Fruit fly (Drosophila melanogaster) whole organism, embryonic: Measurements from ENCODE around the gene CG15213.

ENCODE experiments used
- B-H1 ChIP-seq: fragments of 200-800 bp; sonication (Bioruptor generic); IDR thresholded peaks from 3 replicates; pipeline ENCODE4 v1.3.6; 2022; ENCODE audit warnings: missing biosample characterization, missing genetic modification characterization
- CG15073 ChIP-seq: fragments of 200-800 bp; sonication (Bioruptor generic); optimal IDR thresholded peaks from 2 replicates; lab custom pipeline; 2016; ENCODE audit warnings: missing biosample characterization, missing genetic modification characterization
- CG1792 ChIP-seq: fragments of 200-800 bp; sonication (Bioruptor generic); optimal IDR thresholded peaks from 2 replicates; lab custom pipeline; 2016; ENCODE audit warnings: missing biosample characterization, missing genetic modification characterization
- CG2889 ChIP-seq: fragments of 200-800 bp; sonication (Bioruptor generic); IDR thresholded peaks from 3 replicates; pipeline ENCODE4 v1.3.6; 2022; ENCODE audit warnings: missing biosample characterization, missing genetic modification characterization
- CG31441 ChIP-seq: fragments of 200-800 bp; sonication (Bioruptor generic); IDR thresholded peaks from 2 replicates; pipeline ENCODE4 v1.3.6; 2022; ENCODE audit warnings: missing biosample characterization, missing genetic modification characterization
- CG33213 ChIP-seq: fragments of 200-800 bp; sonication (Bioruptor generic); optimal IDR thresholded peaks from 3 replicates; lab custom pipeline; 2016; ENCODE audit warnings: missing biosample characterization, missing genetic modification characterization
- CG34422 ChIP-seq: fragments of 200-800 bp; sonication (Bioruptor generic); IDR thresholded peaks from 3 replicates; pipeline ENCODE4 v1.3.6; 2022; ENCODE audit warnings: missing biosample characterization, missing genetic modification characterization
- CG6654 ChIP-seq: fragments of 200-800 bp; sonication (Bioruptor generic); optimal IDR thresholded peaks from 2 replicates; lab custom pipeline; 2017; ENCODE audit warnings: missing biosample characterization, mild to moderate bottlenecking, missing genetic modification characterization
- CG6791 ChIP-seq: fragments of 200-800 bp; sonication (Bioruptor generic); IDR thresholded peaks from 3 replicates; pipeline ENCODE4 v1.3.6; 2022; ENCODE audit warnings: missing biosample characterization, missing genetic modification characterization; ENCODE audit not compliant: partially characterized antibody
- CG7987 ChIP-seq: fragments of 200-800 bp; sonication (Bioruptor generic); optimal IDR thresholded peaks from 2 replicates; lab custom pipeline; 2018; ENCODE audit warnings: missing biosample characterization, mild to moderate bottlenecking, missing genetic modification characterization, moderate library complexity
- CG8359 ChIP-seq: fragments of 200-800 bp; sonication (Bioruptor generic); optimal IDR thresholded peaks from 2 replicates; lab custom pipeline; 2017; ENCODE audit warnings: missing biosample characterization, mild to moderate bottlenecking, missing genetic modification characterization, borderline replicate concordance
- CG8765 ChIP-seq: fragments of 200-800 bp; sonication (Bioruptor generic); IDR thresholded peaks from 2 replicates; pipeline ENCODE4 v1.3.6; 2022; ENCODE audit warnings: missing biosample characterization, missing genetic modification characterization
- CkIIα-i1 ChIP-seq: fragments of 200-800 bp; sonication (Bioruptor generic); IDR thresholded peaks from 2 replicates; pipeline ENCODE4 v1.3.6; 2022; ENCODE audit warnings: missing biosample characterization, missing genetic modification characterization
- Dad ChIP-seq: fragments of 200-800 bp; sonication (Bioruptor generic); optimal IDR thresholded peaks from 3 replicates; lab custom pipeline; 2016; ENCODE audit warnings: missing biosample characterization, missing genetic modification characterization
- Drgx ChIP-seq: fragments of 200-800 bp; sonication (Bioruptor generic); IDR thresholded peaks from 2 replicates; pipeline ENCODE4 v1.3.6; 2022; ENCODE audit warnings: missing biosample characterization, missing genetic modification characterization
- Ets65A ChIP-seq: fragments of 200-800 bp; sonication (Bioruptor generic); peaks from one replicate; lab custom pipeline; 2016; ENCODE audit warnings: missing biosample characterization, missing genetic modification characterization
- Fer1 ChIP-seq: fragments of 200-800 bp; sonication (Bioruptor generic); optimal IDR thresholded peaks from 2 replicates; lab custom pipeline; 2017; ENCODE audit warnings: missing biosample characterization, mild to moderate bottlenecking, missing genetic modification characterization
- HLH4C ChIP-seq: fragments of 200-800 bp; sonication (Bioruptor generic); IDR thresholded peaks from 3 replicates; pipeline ENCODE4 v1.3.6; 2022; ENCODE audit warnings: missing biosample characterization, missing genetic modification characterization; ENCODE audit not compliant: partially characterized antibody
- Hey ChIP-seq: fragments of 200-800 bp; sonication (Bioruptor generic); optimal IDR thresholded peaks from 3 replicates; lab custom pipeline; 2018; ENCODE audit warnings: missing biosample characterization, mild to moderate bottlenecking, missing genetic modification characterization
- MBD-R2 ChIP-seq: fragments of 200-800 bp; sonication (Bioruptor generic); IDR thresholded peaks from 2 replicates; pipeline ENCODE4 v1.3.6; 2022; ENCODE audit warnings: missing biosample characterization, missing genetic modification characterization
- Med ChIP-seq: fragments of 200-800 bp; sonication (Bioruptor generic); peaks from one replicate; lab custom pipeline; 2016; ENCODE audit warnings: missing biosample characterization, missing genetic modification characterization, mild to moderate bottlenecking, inconsistent platforms, moderate library complexity
- Nf-YB ChIP-seq: fragments of 200-800 bp; sonication (Bioruptor generic); optimal IDR thresholded peaks from 3 replicates; lab custom pipeline; 2019; ENCODE audit warnings: missing biosample characterization, mild to moderate bottlenecking, missing genetic modification characterization, moderate library complexity
- Scr ChIP-seq: fragments of 200-800 bp; sonication (Bioruptor generic); IDR thresholded peaks from 2 replicates; pipeline ENCODE4 v1.3.6; 2022; ENCODE audit warnings: missing biosample characterization, missing genetic modification characterization; ENCODE audit not compliant: partially characterized antibody
- Spps ChIP-seq: fragments of 200-800 bp; sonication (Bioruptor generic); optimal IDR thresholded peaks from 2 replicates; lab custom pipeline; 2018; ENCODE audit warnings: missing biosample characterization, mild to moderate bottlenecking, missing genetic modification characterization
- bab2 ChIP-seq: fragments of 200-800 bp; sonication (Bioruptor generic); optimal IDR thresholded peaks from 2 replicates; lab custom pipeline; 2016; ENCODE audit warnings: missing biosample characterization, missing genetic modification characterization
- bcd ChIP-seq: fragments of 200-800 bp; sonication (Bioruptor generic); optimal IDR thresholded peaks from 2 replicates; lab custom pipeline; 2017; ENCODE audit warnings: missing biosample characterization, mild to moderate bottlenecking, missing genetic modification characterization
- bsh ChIP-seq, 2 experiments: fragments of 200-800 bp; sonication (Bioruptor generic); optimal IDR thresholded peaks; 2 replicates each; lab custom pipeline; 2017 to 2018; ENCODE audit warnings: mild to moderate bottlenecking in 2 of 2, missing biosample characterization in 2 of 2, missing genetic modification characterization in 2 of 2, moderate library complexity in 1 of 2
- chm ChIP-seq: fragments of 200-800 bp; sonication (Bioruptor generic); IDR thresholded peaks from 2 replicates; pipeline ENCODE4 v1.3.6; 2022; ENCODE audit warnings: missing biosample characterization, missing genetic modification characterization
- croc ChIP-seq: fragments of 200-800 bp; sonication (Bioruptor generic); conservative IDR thresholded peaks from 3 replicates; pipeline ENCODE4 v1.3.6; 2022; ENCODE audit warnings: missing biosample characterization, missing genetic modification characterization
- crol ChIP-seq: fragments of 200-800 bp; sonication (Bioruptor generic); IDR thresholded peaks from 2 replicates; pipeline ENCODE4 v1.3.6; 2022; ENCODE audit warnings: missing biosample characterization, missing genetic modification characterization
- dpn ChIP-seq, 2 experiments: fragments of 200-800 bp; sonication (Bioruptor generic); optimal IDR thresholded peaks; 3 replicates each; lab custom pipeline; 2016; ENCODE audit warnings: missing biosample characterization in 2 of 2, missing genetic modification characterization in 2 of 2
- en ChIP-seq: fragments of 200-800 bp; sonication (Bioruptor generic); optimal IDR thresholded peaks from 2 replicates; lab custom pipeline; 2016; ENCODE audit warnings: missing biosample characterization, missing genetic modification characterization
- gem ChIP-seq: fragments of 200-800 bp; sonication (Bioruptor generic); optimal IDR thresholded peaks from 2 replicates; lab custom pipeline; 2019; ENCODE audit warnings: missing biosample characterization, mild to moderate bottlenecking, missing genetic modification characterization, moderate library complexity
- kah ChIP-seq: fragments of 200-800 bp; sonication (Bioruptor generic); optimal IDR thresholded peaks from 2 replicates; lab custom pipeline; 2018; ENCODE audit warnings: missing biosample characterization, mild to moderate bottlenecking, missing genetic modification characterization
- lbe ChIP-seq: fragments of 200-800 bp; sonication (Bioruptor generic); optimal IDR thresholded peaks from 2 replicates; lab custom pipeline; 2016; ENCODE audit warnings: missing biosample characterization, mild to moderate bottlenecking, missing genetic modification characterization
- nmo ChIP-seq: fragments of 200-800 bp; sonication (Bioruptor generic); optimal IDR thresholded peaks from 2 replicates; lab custom pipeline; 2018; ENCODE audit warnings: missing biosample characterization, mild to moderate bottlenecking, missing genetic modification characterization, moderate library complexity
- oc ChIP-seq: fragments of 200-800 bp; sonication (Bioruptor generic); optimal IDR thresholded peaks from 2 replicates; lab custom pipeline; 2018; ENCODE audit warnings: missing biosample characterization, mild to moderate bottlenecking, missing genetic modification characterization, moderate library complexity
- odd ChIP-seq: fragments of 200-800 bp; sonication (Bioruptor generic); optimal IDR thresholded peaks from 2 replicates; lab custom pipeline; 2017; ENCODE audit warnings: missing biosample characterization, mild to moderate bottlenecking, missing genetic modification characterization
- pb ChIP-seq: fragments of 200-800 bp; sonication (Bioruptor generic); optimal IDR thresholded peaks from 3 replicates; lab custom pipeline; 2016; ENCODE audit warnings: missing biosample characterization, missing genetic modification characterization
- peb ChIP-seq: fragments of 200-800 bp; sonication (Bioruptor generic); IDR thresholded peaks from 2 replicates; pipeline ENCODE4 v1.3.6; 2022; ENCODE audit warnings: missing biosample characterization, missing genetic modification characterization
- pho ChIP-seq: fragments of 200-800 bp; sonication (Bioruptor generic); optimal IDR thresholded peaks from 2 replicates; lab custom pipeline; 2016; ENCODE audit warnings: missing biosample characterization, missing genetic modification characterization
- prd ChIP-seq, 3 experiments: fragments of >200 bp in 2 of 3; fragments of 200-800 bp in 1 of 3; sonication (Bioruptor generic) in 1 of 3; optimal IDR thresholded peaks in 2 of 3; IDR thresholded peaks in 1 of 3; 2 replicates in 2 of 3; 3 replicates in 1 of 3; pipeline versions ENCODE4 v1.3.6 to Lab custom; 2017 to 2022; ENCODE audit warnings: missing biosample characterization in 1 of 3, missing genetic modification characterization in 1 of 3
- repo ChIP-seq: fragments of 200-800 bp; sonication (Bioruptor generic); optimal IDR thresholded peaks from 2 replicates; lab custom pipeline; 2016; ENCODE audit warnings: missing biosample characterization, missing genetic modification characterization
- sens ChIP-seq: fragments of 200-800 bp; sonication (Bioruptor generic); peaks from one replicate; lab custom pipeline; 2016; ENCODE audit warnings: missing biosample characterization, missing genetic modification characterization
- sisA ChIP-seq: fragments of 200-800 bp; sonication (Bioruptor generic); IDR thresholded peaks from 2 replicates; pipeline ENCODE4 v1.3.6; 2022; ENCODE audit warnings: missing biosample characterization, missing genetic modification characterization
- slbo ChIP-seq: fragments of 200-800 bp; sonication (Bioruptor generic); IDR thresholded peaks from 2 replicates; pipeline ENCODE4 v1.3.6; 2022; ENCODE audit warnings: missing biosample characterization, missing genetic modification characterization
- ssp ChIP-seq: fragments of 200-800 bp; sonication (Bioruptor generic); IDR thresholded peaks from 2 replicates; pipeline ENCODE4 v1.3.6; 2022; ENCODE audit warnings: missing biosample characterization, missing genetic modification characterization
- stwl ChIP-seq: fragments of 200-800 bp; sonication (Bioruptor generic); optimal IDR thresholded peaks from 3 replicates; lab custom pipeline; 2018; ENCODE audit warnings: missing biosample characterization, mild to moderate bottlenecking, missing genetic modification characterization, moderate library complexity
- tin ChIP-seq: fragments of 200-800 bp; sonication (Bioruptor generic); optimal IDR thresholded peaks from 3 replicates; lab custom pipeline; 2016; ENCODE audit warnings: missing biosample characterization, missing genetic modification characterization

CG15213 gene

dm6 chr3L:5154917-5155613 is 22.0 kb upstream of the CG15213 start (continued):
- TF ChIP-seq CG8359 (GFP tag; lab: Kevin White, UChicago) (no peak), CG6791 (no peak), crol (no peak), dpn (GFP tag; optimal IDR thresholded peaks at IDR 0.05; lab: Kevin White, UChicago) (peak; percentile 69 to 79), CG2889 (GFP tag; lab: Robert Waterston, UW) (no peak; the same call in 2 of the 3 replicates), Hey (peak; percentile 2), bab2 (GFP tag; lab: Kevin White, UChicago) (peak; percentile 69), CG6654 (GFP tag; lab: Kevin White, UChicago) (peak; percentile 40), chm (GFP tag; lab: Robert Waterston, UW) (no peak), croc (GFP tag; lab: Robert Waterston, UW) (peak; percentile 53; the same call in 2 of the 3 replicates), oc (tag; lab: Kevin White, UChicago) (peak; percentile 65), Ets65A (GFP tag; lab: Kevin White, UChicago) (peak; percentile 93), en (peak; percentile 52), CkIIα-i1 (GFP tag; lab: Robert Waterston, UW) (0 out of 2 replicates have a peak, but pooled peaks have one; percentile 41), Fer1 (GFP tag; lab: Kevin White, UChicago) (peak; percentile 95), pb (GFP tag; lab: Kevin White, UChicago) (peak; percentile 65), prd (optimal IDR thresholded peaks at IDR 0.05; lab: Kevin White, UChicago) (no peak), prd (GFP tag; IDR thresholded peaks at IDR 0.05; lab: Robert Waterston, UW) (no peak; the same call in 2 of the 3 replicates), CG15073 (GFP tag; lab: Kevin White, UChicago) (no peak), lbe (GFP tag; lab: Kevin White, UChicago) (no peak), gem (tag; lab: Kevin White, UChicago) (no peak), peb (GFP tag; lab: Robert Waterston, UW) (peak; percentile 58; the same call in 1 of the 2 replicates), bsh (GFP tag; optimal IDR thresholded peaks at IDR 0.05; lab: Kevin White, UChicago) (peak in 1 of 2 experiments; percentile 80), Med (GFP tag; lab: Kevin White, UChicago) (no peak), odd (GFP tag; lab: Kevin White, UChicago) (peak; percentile 45), B-H1 (GFP tag; lab: Robert Waterston, UW) (peak; percentile 60), Dad (GFP tag; lab: Kevin White, UChicago) (peak; percentile 52), repo (GFP tag; lab: Kevin White, UChicago) (peak; percentile 52), HLH4C (GFP tag; lab: Robert Waterston, UW) (no peak), CG34422 (GFP tag; lab: Robert Waterston, UW) (no peak; the same call in 2 of the 3 replicates), sisA (GFP tag; lab: Robert Waterston, UW) (peak; percentile 82; the same call in 1 of the 2 replicates), Nf-YB (GFP tag; lab: Kevin White, UChicago) (no peak), pho (GFP tag; lab: Kevin White, UChicago) (peak; percentile 83), bcd (GFP tag; lab: Kevin White, UChicago) (peak; percentile 73), Drgx (GFP tag; lab: Robert Waterston, UW) (peak; percentile 63), CG8765 (GFP tag; lab: Robert Waterston, UW) (peak; percentile 54; the same call in 1 of the 2 replicates), ssp (peak; percentile 70), CG7987 (no peak), CG1792 (GFP tag; lab: Kevin White, UChicago) (peak; percentile 35), MBD-R2 (GFP tag; lab: Robert Waterston, UW) (peak; percentile 66), CG33213 (peak; percentile 63), tin (GFP tag; lab: Kevin White, UChicago) (peak; percentile 70), Scr (GFP tag; lab: Robert Waterston, UW) (no peak), slbo (GFP tag; lab: Robert Waterston, UW) (peak; percentile 89; the same call in 1 of the 2 replicates), sens (GFP tag; lab: Kevin White, UChicago) (peak; percentile 97), Spps (tag; lab: Kevin White, UChicago) (peak; percentile 2), stwl (tag; lab: Kevin White, UChicago) (no peak), CG31441 (GFP tag; lab: Robert Waterston, UW) (no peak; the same call in none of the 2 replicates), nmo (GFP tag; lab: Kevin White, UChicago) (peak; percentile 51), kah (peak; percentile 45)
